Fruit fly (Drosophila melanogaster): ENCODE data around the gene CG4572.

CG4572 gene

DNA sequence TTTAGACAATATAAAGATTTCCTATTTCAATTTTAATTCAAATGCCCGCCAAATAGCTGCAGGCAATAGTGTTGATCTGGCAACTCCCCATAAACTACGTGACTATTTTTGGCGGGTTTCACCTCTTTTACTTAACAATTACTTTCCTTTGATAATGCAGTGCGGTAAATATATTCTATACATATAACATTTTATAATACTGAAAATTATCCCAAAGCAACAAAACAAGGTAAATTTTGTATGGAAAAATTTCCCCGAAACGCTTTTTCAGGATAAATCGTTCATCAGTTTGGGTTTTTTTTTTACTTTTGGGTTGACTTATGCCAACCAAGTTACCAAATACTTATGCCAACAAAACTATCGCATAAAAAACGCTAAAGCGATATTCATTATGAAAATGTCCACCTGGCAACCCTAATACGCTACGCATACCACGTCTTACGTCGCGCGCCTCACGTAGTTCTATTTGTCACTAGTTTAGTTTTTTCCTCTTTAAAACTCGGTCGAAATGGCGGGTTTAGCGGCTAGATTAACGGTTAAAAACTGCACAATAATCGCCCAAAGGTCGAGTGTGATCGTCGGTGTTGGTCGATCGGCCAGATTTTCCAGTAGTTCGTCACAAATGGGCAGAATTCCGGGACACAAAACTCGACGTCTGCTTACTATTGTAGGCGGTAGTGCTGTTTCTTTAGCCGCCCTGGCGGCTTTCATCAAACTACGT, 17.2 kb downstream of the CG4572 start, which contains the start of gene MICU3 (continued):
- peak; percentile 20 for TF ChIP-seq CG12769 (tag; optimal IDR thresholded peaks at IDR 0.05)
- TF ChIP-seq Med (GFP tag): peak; percentile 96
- peak; percentile 52 for TF ChIP-seq Blimp-1 (GFP tag; optimal IDR thresholded peaks at IDR 0.05)
- peak; percentile 56; the same call in 1 of the 3 replicates for TF ChIP-seq Dbx (GFP tag; IDR thresholded peaks at IDR 0.05)
- TF ChIP-seq Xrp1 (GFP tag; IDR thresholded peaks at IDR 0.05): peak; percentile 48; the same call in 1 of the 2 replicates
- peak; percentile 68 for TF ChIP-seq jumu (GFP tag; optimal IDR thresholded peaks at IDR 0.05)
- peak; percentile 50 for TF ChIP-seq E2f1 (GFP tag; IDR thresholded peaks at IDR 0.05)
- TF ChIP-seq amos (GFP tag; IDR thresholded peaks at IDR 0.05; ENCODE audit: partially characterized antibody): peak; percentile 73
- TF ChIP-seq CG31224 (GFP tag; IDR thresholded peaks at IDR 0.05): 0 out of 2 replicates have a peak, but pooled peaks have one; percentile 48
- peak in 1 of 2 experiments; percentile 31 for TF ChIP-seq crp (GFP tag; optimal IDR thresholded peaks at IDR 0.05)
- peak; percentile 53; the same call in 1 of the 2 replicates for TF ChIP-seq H2.0 (GFP tag; IDR thresholded peaks at IDR 0.05)
- peak; percentile 59; the same call in 1 of the 2 replicates for TF ChIP-seq CG32772 (GFP tag; IDR thresholded peaks at IDR 0.05)
- TF ChIP-seq onecut (GFP tag; IDR thresholded peaks at IDR 0.05): no peak
- TF ChIP-seq Dfd (GFP tag; optimal IDR thresholded peaks at IDR 0.05): no peak
- TF ChIP-seq run (tag; optimal IDR thresholded peaks at IDR 0.05): no peak
- TF ChIP-seq tup (GFP tag; optimal IDR thresholded peaks at IDR 0.05): no peak
- TF ChIP-seq Doc2 (GFP tag; IDR thresholded peaks at IDR 0.05): no peak
- no peak for TF ChIP-seq Lpt (GFP tag; optimal IDR thresholded peaks at IDR 0.05)
- TF ChIP-seq NFAT (GFP tag; IDR thresholded peaks at IDR 0.05): peak; percentile 79
- TF ChIP-seq Drgx (GFP tag; IDR thresholded peaks at IDR 0.05): no peak
- no peak for TF ChIP-seq fd64A (GFP tag; optimal IDR thresholded peaks at IDR 0.05)
- TF ChIP-seq tin (GFP tag; optimal IDR thresholded peaks at IDR 0.05): peak; percentile 68
- TF ChIP-seq Awh (GFP tag; IDR thresholded peaks at IDR 0.05): no peak
- peak; percentile 9 for TF ChIP-seq repo (GFP tag; optimal IDR thresholded peaks at IDR 0.05)
- TF ChIP-seq ranshi (GFP tag; IDR thresholded peaks at IDR 0.05): 0 out of 2 replicates have a peak, but pooled peaks have one; percentile 23
- TF ChIP-seq ftz-f1 (GFP tag; optimal IDR thresholded peaks at IDR 0.05): no peak
- TF ChIP-seq luna (GFP tag; optimal IDR thresholded peaks at IDR 0.05): peak; percentile 49
- TF ChIP-seq CG6689 (GFP tag; IDR thresholded peaks at IDR 0.05): peak; percentile 66
- no peak for TF ChIP-seq CG15011 (GFP tag; optimal IDR thresholded peaks at IDR 0.05)
- no peak for TF ChIP-seq Kr (GFP tag; optimal IDR thresholded peaks at IDR 0.05)
- peak; percentile 41 for TF ChIP-seq CG16863 (GFP tag; optimal IDR thresholded peaks at IDR 0.05)
- TF ChIP-seq CG32767 (GFP tag; IDR thresholded peaks at IDR 0.05): no peak
- no peak for TF ChIP-seq CG14667 (GFP tag; IDR thresholded peaks at IDR 0.05)
- peak; percentile 42; the same call in 1 of the 2 replicates for TF ChIP-seq ap (GFP tag; IDR thresholded peaks at IDR 0.05)
- no peak for TF ChIP-seq danr (GFP tag; IDR thresholded peaks at IDR 0.05)
- TF ChIP-seq nerfin-1 (tag; optimal IDR thresholded peaks at IDR 0.05): peak; percentile 84
- peak; percentile 75 for TF ChIP-seq Hr3 (GFP tag; optimal IDR thresholded peaks at IDR 0.05)
- TF ChIP-seq Sin3A (optimal IDR thresholded peaks at IDR 0.05): peak; percentile 52
- TF ChIP-seq CG9932 (GFP tag; IDR thresholded peaks at IDR 0.05): peak; percentile 86
- TF ChIP-seq CG5245 (GFP tag; optimal IDR thresholded peaks at IDR 0.05): peak; percentile 54
- TF ChIP-seq CG13296 (GFP tag; optimal IDR thresholded peaks at IDR 0.05): peak; percentile 46
- peak; percentile 28 for TF ChIP-seq CG8290 (GFP tag; optimal IDR thresholded peaks at IDR 0.05)
- peak in 1 of 2 experiments; percentile 51 for TF ChIP-seq CG8290 (tag; optimal IDR thresholded peaks at IDR 0.05)
- no peak for TF ChIP-seq Hr39 (optimal IDR thresholded peaks at IDR 0.05)
- no peak for TF ChIP-seq B-H2 (GFP tag; optimal IDR thresholded peaks at IDR 0.05)
- TF ChIP-seq exex (tag; optimal IDR thresholded peaks at IDR 0.05): peak; percentile 5
- TF ChIP-seq Max (GFP tag; optimal IDR thresholded peaks at IDR 0.05): peak; percentile 41
- no peak for TF ChIP-seq cg (GFP tag; optimal IDR thresholded peaks at IDR 0.05)
- no peak for TF ChIP-seq crol (GFP tag; IDR thresholded peaks at IDR 0.05)
- TF ChIP-seq wor (GFP tag; IDR thresholded peaks at IDR 0.05): 0 out of 2 replicates have a peak, but pooled peaks have one; percentile 32
- peak; percentile 74 for TF ChIP-seq sob (GFP tag; IDR thresholded peaks at IDR 0.05)
